Worm (Caenorhabditis elegans) whole organism, midembryonic: Measurements from ENCODE around the gene sre-49.

Experiments
- T22C8.4 ChIP-seq: fragments of 200-800 bp; sonication (Bioruptor generic); IDR thresholded peaks from 2 replicates; pipeline ENCODE4 v1.3.6; 2022; ENCODE audit warnings: missing genetic modification characterization, missing compliant biosample characterization
- cog-1 ChIP-seq: sonication (generic microtip); optimal IDR thresholded peaks from 2 replicates; lab custom pipeline; 2016; ENCODE audit warnings: missing genetic modification characterization, missing compliant biosample characterization
- flt-1 ChIP-seq: fragments of 200-800 bp; sonication (Bioruptor generic); IDR thresholded peaks from 2 replicates; pipeline ENCODE4 v1.3.6; 2022; ENCODE audit warnings: missing genetic modification characterization, missing compliant biosample characterization
- klf-2 ChIP-seq: fragments of 200-800 bp; sonication (Bioruptor generic); conservative IDR thresholded peaks from 2 replicates; pipeline ENCODE4 v1.3.6; 2022; ENCODE audit warnings: missing genetic modification reagents, missing genetic modification characterization, missing compliant biosample characterization
- med-1 ChIP-seq: sonication (generic microtip); optimal IDR thresholded peaks from 2 replicates; lab custom pipeline; 2017; ENCODE audit warnings: missing genetic modification characterization, mild to moderate bottlenecking, missing compliant biosample characterization, antibody characterized with exemption, missing genetic modification reagents; ENCODE audit not compliant: insufficient read depth
- ref-1 ChIP-seq: fragments of 200-800 bp; sonication (Bioruptor generic); conservative IDR thresholded peaks from 2 replicates; pipeline ENCODE4 v1.3.6; 2022; ENCODE audit warnings: missing genetic modification reagents, missing genetic modification characterization, missing compliant biosample characterization
- tab-1 ChIP-seq: fragments of 200-800 bp; sonication (Bioruptor generic); IDR thresholded peaks from 2 replicates; pipeline ENCODE4 v1.3.6; 2022; ENCODE audit warnings: missing genetic modification characterization, missing compliant biosample characterization
- ztf-23 ChIP-seq: fragments of 200-800 bp; sonication (Bioruptor generic); IDR thresholded peaks from 2 replicates; pipeline ENCODE4 v1.3.6; 2022; ENCODE audit warnings: missing genetic modification reagents, missing genetic modification characterization, missing compliant biosample characterization
- ztf-29 ChIP-seq: fragments of 200-800 bp; sonication (Bioruptor generic); IDR thresholded peaks from 2 replicates; pipeline ENCODE4 v1.3.6; 2022; ENCODE audit warnings: missing genetic modification reagents, missing genetic modification characterization, missing compliant biosample characterization

The sre-49 gene

DNA sequence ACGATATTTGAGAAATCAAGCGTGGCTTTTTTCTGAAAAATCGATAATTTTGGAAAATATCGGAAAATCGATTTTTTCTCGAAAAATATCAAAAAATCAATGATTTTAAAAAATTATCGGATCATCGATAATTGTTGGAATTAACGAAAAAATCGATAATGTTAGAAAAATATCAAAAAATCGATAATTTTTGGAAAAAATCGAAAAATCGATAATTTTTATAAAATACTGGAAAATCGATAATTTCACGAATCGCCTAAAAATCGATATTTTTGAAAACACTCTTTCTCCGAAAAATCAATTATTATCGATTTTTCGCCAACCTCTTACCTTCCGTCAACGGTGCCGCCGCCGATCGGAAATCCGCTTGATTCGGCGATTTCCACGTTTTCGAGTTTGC is 17.4 kb upstream of the sre-49 start:
- TF ChIP-seq ref-1: no peak
- TF ChIP-seq T22C8.4 (GFP tag; lab: Robert Waterston, UW): peak; percentile 95

DNA sequence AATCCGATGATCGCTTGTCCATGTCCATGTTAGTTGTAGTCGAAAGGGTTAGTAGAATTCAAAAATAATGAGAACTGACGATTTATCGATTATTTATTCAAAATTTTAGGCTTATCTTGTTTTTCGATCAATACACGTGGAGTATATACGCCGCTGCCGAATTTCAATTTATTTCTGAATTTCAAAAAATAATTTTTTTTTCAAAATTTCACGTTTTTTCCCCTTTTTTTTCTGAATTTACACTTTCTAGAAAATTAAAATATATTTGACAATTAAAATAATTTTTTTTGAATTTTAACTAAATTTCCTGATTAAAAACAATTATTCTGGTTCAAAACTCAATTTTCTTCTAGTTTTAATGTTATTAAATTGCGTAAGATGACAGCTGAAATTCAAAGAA is 16.3 kb upstream of the sre-49 start, which contains the start of gene C50E10.1:
Gene C50E10.1 (minus strand): TSS at position 101 of the 400 bp plus-strand sequence.
- TF ChIP-seq ref-1 (no peak), med-1 (GFP tag; lab: Kevin White, UChicago) (no peak)

DNA sequence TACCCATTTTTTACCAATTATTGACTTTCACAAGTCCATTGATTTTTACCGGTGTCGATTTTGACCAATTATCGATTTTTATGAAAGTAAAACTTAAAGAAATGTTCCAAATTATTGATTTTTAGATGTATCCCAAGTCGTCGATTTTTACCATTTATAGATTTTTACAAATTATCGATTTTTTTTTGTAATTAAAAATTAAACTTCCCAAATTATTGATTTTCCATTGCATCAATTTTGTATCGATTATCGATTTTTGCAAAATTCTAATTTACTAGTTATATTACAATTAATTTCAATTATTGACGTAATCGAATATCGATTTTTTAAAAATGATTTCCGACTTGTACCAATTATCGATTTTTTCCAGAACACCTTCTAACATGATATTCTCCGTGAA is 15.5 kb upstream of the sre-49 start, which contains the start of gene sre-50:
Gene sre-50 (plus strand): TSS at position 384 of the 400 bp plus-strand sequence.
- TF ChIP-seq T22C8.4 (GFP tag; lab: Robert Waterston, UW) (peak; percentile 67; the same call in 1 of the 2 replicates), klf-2 (GFP tag; lab: Robert Waterston, UW) (no peak), med-1 (GFP tag; lab: Kevin White, UChicago) (no peak)

DNA sequence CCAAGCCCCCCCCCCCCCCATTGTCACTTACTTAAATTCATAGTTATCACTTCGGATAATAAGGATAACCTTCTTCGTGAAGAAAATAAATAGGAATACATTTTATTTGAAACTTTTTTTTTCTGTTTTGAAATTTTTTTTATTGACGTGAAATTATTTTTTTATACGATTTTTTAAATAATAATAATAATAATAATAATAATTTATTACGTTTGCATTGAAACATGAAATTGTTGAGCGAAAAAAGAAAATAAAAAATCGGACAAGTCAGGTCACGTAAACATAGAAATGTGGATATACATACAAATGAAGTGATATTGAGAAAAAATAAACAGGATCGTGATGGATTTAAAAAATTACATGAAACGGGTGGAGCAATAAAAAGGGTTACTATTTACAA is 9.0 kb upstream of the sre-49 start, which contains the start of gene C50E10.2:
Gene C50E10.2 (minus strand): TSS at position 101 of the 400 bp plus-strand sequence.
- TF ChIP-seq ztf-23 (GFP tag; lab: Robert Waterston, UW): no peak
- no peak for TF ChIP-seq klf-2 (GFP tag; lab: Robert Waterston, UW)

DNA sequence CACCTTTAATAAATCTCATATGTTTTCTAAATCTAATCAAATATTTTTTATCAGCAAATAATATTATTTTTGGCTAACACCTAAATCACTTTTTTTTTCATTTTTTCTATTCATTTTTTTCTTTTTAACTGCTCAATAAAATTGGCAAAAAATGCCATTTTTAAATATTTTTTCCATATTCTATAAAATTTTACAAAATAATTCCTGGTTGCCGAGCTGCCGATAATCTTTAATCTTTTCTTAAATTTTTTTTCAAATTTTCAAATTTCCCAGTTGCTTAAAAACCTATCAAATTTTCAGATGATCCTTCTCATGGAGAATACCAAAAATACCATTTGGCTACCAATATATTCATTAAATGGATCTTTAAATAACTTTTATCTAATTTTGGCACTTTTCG is 7.1 kb upstream of the sre-49 start, which contains the start of gene sre-51:
Gene sre-51 (plus strand): TSS at position 301 of the 400 bp plus-strand sequence.
- TF ChIP-seq tab-1 (GFP tag; lab: Robert Waterston, UW): no peak
- TF ChIP-seq flt-1 (GFP tag; lab: Robert Waterston, UW): no peak
- TF ChIP-seq T22C8.4 (GFP tag; lab: Robert Waterston, UW): no peak
- no peak for TF ChIP-seq ztf-29 (GFP tag; lab: Robert Waterston, UW)
- TF ChIP-seq cog-1 (tag; lab: Kevin White, UChicago): no peak
- no peak for TF ChIP-seq med-1 (GFP tag; lab: Kevin White, UChicago)
- TF ChIP-seq ztf-23 (GFP tag; lab: Robert Waterston, UW): no peak
- TF ChIP-seq klf-2 (GFP tag; lab: Robert Waterston, UW): no peak
- TF ChIP-seq ref-1: no peak

DNA sequence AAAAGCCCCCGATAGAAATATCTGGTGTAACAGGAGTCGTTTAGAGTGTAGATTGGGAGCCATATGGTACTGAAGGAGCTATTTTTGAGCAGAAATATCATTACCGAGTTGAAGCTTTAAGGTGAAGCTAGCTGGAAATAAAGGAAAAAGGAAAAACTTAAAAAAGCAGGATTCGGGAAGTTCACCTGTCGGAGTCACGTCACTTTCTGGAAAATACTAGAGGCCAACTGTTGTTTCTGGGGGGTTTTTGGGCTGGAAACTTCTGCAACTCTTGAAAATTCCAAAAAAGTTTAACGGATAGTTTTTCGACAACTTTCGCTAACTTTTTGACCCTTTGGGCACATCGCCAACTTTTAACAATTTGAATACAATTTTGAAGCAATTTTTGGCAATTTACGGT is 4.7 kb downstream of the sre-49 start, which contains the start of gene sre-53:
Gene sre-53 (minus strand): TSS at position 101 of the 400 bp plus-strand sequence.
- TF ChIP-seq T22C8.4 (GFP tag; lab: Robert Waterston, UW) (no peak), ztf-29 (GFP tag; lab: Robert Waterston, UW) (no peak), ztf-23 (GFP tag; lab: Robert Waterston, UW) (no peak), flt-1 (GFP tag; lab: Robert Waterston, UW) (no peak), klf-2 (GFP tag; lab: Robert Waterston, UW) (no peak), tab-1 (GFP tag; lab: Robert Waterston, UW) (no peak), med-1 (GFP tag; lab: Kevin White, UChicago) (no peak), cog-1 (tag; lab: Kevin White, UChicago) (no peak), ref-1 (no peak)

DNA sequence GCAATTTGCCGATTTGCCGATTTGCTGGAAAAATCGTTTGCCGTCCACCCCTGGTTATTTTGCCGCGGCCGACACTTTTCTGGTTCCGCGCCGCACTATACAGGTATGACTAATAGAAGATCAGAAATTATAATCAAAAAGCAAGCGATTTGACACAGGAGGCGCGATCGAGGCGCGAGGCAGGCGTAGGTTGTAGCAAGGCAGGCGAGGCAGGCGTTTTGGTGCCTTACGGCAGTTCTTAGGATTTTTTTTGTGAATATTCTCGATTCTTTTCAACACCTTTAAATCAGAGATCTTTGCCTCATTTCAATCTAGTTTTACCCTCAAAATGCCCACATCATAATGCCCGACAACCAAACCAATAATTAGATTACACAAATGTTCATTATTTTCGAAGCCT is 5.5 kb downstream of the sre-49 start, which contains the start of gene sre-56:
Gene sre-56 (plus strand): TSS at position 301 of the 400 bp plus-strand sequence.
- TF ChIP-seq klf-2 (GFP tag; lab: Robert Waterston, UW) (no peak), cog-1 (tag; lab: Kevin White, UChicago) (no peak), ref-1 (no peak), T22C8.4 (GFP tag; lab: Robert Waterston, UW) (no peak), ztf-29 (GFP tag; lab: Robert Waterston, UW) (no peak), tab-1 (GFP tag; lab: Robert Waterston, UW) (no peak), flt-1 (GFP tag; lab: Robert Waterston, UW) (no peak)

DNA sequence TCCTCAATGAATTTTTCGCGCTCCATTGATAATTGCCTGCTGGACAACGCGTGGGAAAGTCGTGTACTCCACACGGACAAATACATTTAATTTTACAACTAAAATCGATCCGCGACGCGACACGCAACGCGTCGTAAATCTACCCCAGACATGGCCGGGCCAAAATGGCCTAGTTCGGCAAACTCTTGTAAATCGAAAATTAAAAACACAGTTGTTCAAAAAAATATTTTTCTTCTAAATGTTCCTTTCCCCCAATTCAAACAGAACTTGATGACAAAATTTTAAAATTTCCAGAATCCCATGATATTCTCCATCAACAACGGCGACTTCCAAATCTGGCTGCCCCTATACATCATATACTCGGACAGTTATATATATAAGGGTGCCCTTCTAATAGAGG is 10.4 kb downstream of the sre-49 start, which contains the start of gene sre-55:
Gene sre-55 (plus strand): TSS at position 301 of the 400 bp plus-strand sequence.
- TF ChIP-seq cog-1 (tag; lab: Kevin White, UChicago) (no peak), ztf-23 (GFP tag; lab: Robert Waterston, UW) (no peak), T22C8.4 (GFP tag; lab: Robert Waterston, UW) (no peak), tab-1 (GFP tag; lab: Robert Waterston, UW) (no peak), ztf-29 (GFP tag; lab: Robert Waterston, UW) (no peak), med-1 (GFP tag; lab: Kevin White, UChicago) (no peak), flt-1 (GFP tag; lab: Robert Waterston, UW) (no peak), klf-2 (GFP tag; lab: Robert Waterston, UW) (no peak)

DNA sequence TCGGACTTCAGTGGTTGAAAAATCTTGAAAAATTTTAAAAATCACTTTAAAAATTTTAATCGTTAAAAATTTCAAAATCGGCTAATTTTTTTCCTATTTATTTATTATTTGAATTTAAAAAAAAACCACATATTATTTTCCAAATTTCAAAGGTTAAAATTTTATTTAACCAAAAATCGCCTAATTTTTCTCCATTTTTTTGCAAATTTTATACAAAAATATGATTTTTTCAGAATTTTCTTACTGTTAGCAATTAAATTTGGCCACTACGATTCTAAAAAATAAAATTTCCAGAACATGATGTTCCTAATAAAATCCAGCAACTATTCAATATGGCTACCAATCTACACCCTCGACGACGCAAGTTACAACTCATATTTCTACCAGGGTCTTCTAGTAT is 14.0 kb downstream of the sre-49 start, which contains the start of gene sre-54:
Gene sre-54 (plus strand): TSS at position 301 of the 400 bp plus-strand sequence.
- no peak for TF ChIP-seq med-1 (GFP tag; lab: Kevin White, UChicago)

DNA sequence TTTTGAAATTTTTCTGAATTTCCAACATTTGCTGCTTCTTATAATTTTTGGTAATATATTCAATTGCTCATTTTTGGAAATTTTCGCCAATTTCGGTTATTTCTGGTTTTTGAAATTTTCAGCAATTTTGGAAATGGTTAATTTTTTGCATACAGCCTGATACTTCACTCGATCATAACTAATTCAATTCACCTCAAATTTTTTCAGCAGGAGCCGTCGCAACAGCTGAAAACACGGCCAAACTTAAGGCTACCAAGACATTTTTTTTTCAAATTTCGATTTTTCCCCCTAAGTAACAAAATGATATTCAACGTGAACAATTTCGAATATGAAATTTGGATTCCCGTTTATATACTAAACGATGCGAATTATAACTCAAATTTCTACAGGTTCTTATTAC is 16.8 kb downstream of the sre-49 start, which contains the start of gene sre-52:
Gene sre-52 (plus strand): TSS at position 301 of the 400 bp plus-strand sequence.
- no peak for TF ChIP-seq tab-1 (GFP tag; lab: Robert Waterston, UW)
- no peak for TF ChIP-seq ztf-23 (GFP tag; lab: Robert Waterston, UW)
- TF ChIP-seq klf-2 (GFP tag; lab: Robert Waterston, UW): no peak
- no peak for TF ChIP-seq T22C8.4 (GFP tag; lab: Robert Waterston, UW)
- TF ChIP-seq flt-1 (GFP tag; lab: Robert Waterston, UW): no peak
- no peak for TF ChIP-seq med-1 (GFP tag; lab: Kevin White, UChicago)
- TF ChIP-seq ztf-29 (GFP tag; lab: Robert Waterston, UW): no peak
- no peak for TF ChIP-seq ref-1
- no peak for TF ChIP-seq cog-1 (tag; lab: Kevin White, UChicago)
